Fruit fly (Drosophila melanogaster) whole organism, wandering third instar larva: ENCODE results near the gene Saysd1.

Experiments
- CG32264 ChIP-seq: fragments of 200-800 bp; sonication (Bioruptor generic); optimal IDR thresholded peaks from 2 replicates; lab custom pipeline; 2016; ENCODE audit warnings: missing biosample characterization, missing genetic modification characterization
- CG9705 ChIP-seq: fragments of 200-800 bp; sonication (Bioruptor generic); optimal IDR thresholded peaks from 2 replicates; lab custom pipeline; 2018; ENCODE audit warnings: missing biosample characterization, mild to moderate bottlenecking, missing genetic modification characterization
- CrebA ChIP-seq: fragments of 200-800 bp; sonication (Bioruptor generic); optimal IDR thresholded peaks from 2 replicates; lab custom pipeline; 2016; ENCODE audit warnings: missing biosample characterization, mild to moderate bottlenecking, missing genetic modification characterization, borderline replicate concordance
- Dif ChIP-seq: fragments of 200-275, 200-300 bp; sonication (Bioruptor generic); optimal IDR thresholded peaks from 2 replicates; lab custom pipeline; 2018; ENCODE audit warnings: missing biosample characterization, missing genetic modification characterization; ENCODE audit not compliant: partially characterized antibody
- GATAd ChIP-seq: sonication (Bioruptor generic); optimal IDR thresholded peaks from 2 replicates; lab custom pipeline; 2016; ENCODE audit warnings: missing biosample characterization, missing genetic modification characterization
- HLH106 ChIP-seq: fragments of 200-800 bp; optimal IDR thresholded peaks from 3 replicates; lab custom pipeline; 2019; ENCODE audit warnings: missing biosample characterization, mild to moderate bottlenecking, missing genetic modification characterization, moderate library complexity
- Hnf4 ChIP-seq: fragments of 200-800 bp; sonication (Bioruptor generic); optimal IDR thresholded peaks from 2 replicates; lab custom pipeline; 2016; ENCODE audit warnings: missing biosample characterization, mild to moderate bottlenecking, missing genetic modification characterization
- Hr83 ChIP-seq: fragments of 200-300 bp; sonication (Bioruptor generic); optimal IDR thresholded peaks from 2 replicates; lab custom pipeline; 2016; ENCODE audit warnings: missing biosample characterization, mild to moderate bottlenecking, missing genetic modification characterization, moderate library complexity; ENCODE audit not compliant: poor library complexity, severe bottlenecking
- Jra ChIP-seq: sonication (Bioruptor generic); optimal IDR thresholded peaks from 2 replicates; lab custom pipeline; 2016; ENCODE audit warnings: missing biosample characterization, missing genetic modification characterization
- Myc ChIP-seq: fragments of >200 bp; optimal IDR thresholded peaks from 2 replicates; lab custom pipeline; 2017
- Rel ChIP-seq, 2 experiments: fragments of 200-800 bp; sonication (Bioruptor generic) in 1 of 2; optimal IDR thresholded peaks; 2 replicates in 1 of 2; 3 replicates in 1 of 2; lab custom pipeline; 2016 to 2019; ENCODE audit warnings: mild to moderate bottlenecking in 2 of 2, missing biosample characterization in 2 of 2, missing genetic modification characterization in 2 of 2, moderate library complexity in 1 of 2
- Sp1 ChIP-seq: fragments of 200-800 bp; sonication (Bioruptor generic); optimal IDR thresholded peaks from 3 replicates; lab custom pipeline; 2019; ENCODE audit warnings: missing biosample characterization, mild to moderate bottlenecking, missing genetic modification characterization, moderate library complexity
- Vsx2 ChIP-seq: fragments of 200-300, 225-300 bp; sonication (Bioruptor generic); optimal IDR thresholded peaks from 2 replicates; lab custom pipeline; 2018; ENCODE audit warnings: missing biosample characterization, missing genetic modification characterization; ENCODE audit not compliant: partially characterized antibody
- dl ChIP-seq, 2 experiments: fragments of 175-275, 200-275 bp in 1 of 2; fragments of 200-275 bp in 1 of 2; sonication (Bioruptor generic); optimal IDR thresholded peaks; lab custom pipeline; 2018; ENCODE audit warnings: mild to moderate bottlenecking in 2 of 2, missing biosample characterization in 2 of 2, missing genetic modification characterization in 2 of 2, moderate library complexity in 2 of 2; ENCODE audit not compliant: partially characterized antibody in 2 of 2, insufficient read depth in 1 of 2
- dmrt93B ChIP-seq: fragments of 200-800 bp; sonication (Bioruptor generic); optimal IDR thresholded peaks from 2 replicates; lab custom pipeline; 2018; ENCODE audit warnings: missing biosample characterization, mild to moderate bottlenecking, missing genetic modification characterization
- dsf ChIP-seq: sonication (Bioruptor generic); optimal IDR thresholded peaks from 2 replicates; lab custom pipeline; 2016; ENCODE audit warnings: missing biosample characterization, missing genetic modification characterization, borderline replicate concordance
- ey ChIP-seq: fragments of 200-800 bp; sonication (Bioruptor generic); optimal IDR thresholded peaks from 2 replicates; lab custom pipeline; 2016; ENCODE audit warnings: missing biosample characterization, missing genetic modification characterization
- foxo ChIP-seq, 2 experiments: fragments of 200-800 bp; sonication (Bioruptor generic); optimal IDR thresholded peaks; 2 replicates in 1 of 2; 3 replicates in 1 of 2; lab custom pipeline; 2016 to 2017; ENCODE audit warnings: missing biosample characterization in 2 of 2, missing genetic modification characterization in 2 of 2
- fru ChIP-seq: fragments of 200-800 bp; sonication (Bioruptor generic); optimal IDR thresholded peaks from 3 replicates; lab custom pipeline; 2016; ENCODE audit warnings: missing biosample characterization, mild to moderate bottlenecking, missing genetic modification characterization
- lola ChIP-seq: fragments of >200 bp; optimal IDR thresholded peaks from 2 replicates; lab custom pipeline; 2017; ENCODE audit warnings: missing biosample characterization, missing genetic modification characterization
- pan ChIP-seq: fragments of >200 bp; optimal IDR thresholded peaks from 2 replicates; lab custom pipeline; 2017
- psq ChIP-seq: fragments of 200-800 bp; sonication (Bioruptor generic); optimal IDR thresholded peaks from 3 replicates; lab custom pipeline; 2017; ENCODE audit warnings: missing biosample characterization, mild to moderate bottlenecking, missing genetic modification characterization, moderate library complexity
- rgr ChIP-seq: fragments of 200-800 bp; sonication (Bioruptor generic); optimal IDR thresholded peaks from 3 replicates; lab custom pipeline; 2016; ENCODE audit warnings: missing biosample characterization, mild to moderate bottlenecking, missing genetic modification characterization
- sage ChIP-seq: fragments of 200-800 bp; sonication (Bioruptor generic); optimal IDR thresholded peaks from 2 replicates; lab custom pipeline; 2016; ENCODE audit warnings: missing biosample characterization, mild to moderate bottlenecking, missing genetic modification characterization
- sv ChIP-seq: fragments of 200-800 bp; sonication (Bioruptor generic); optimal IDR thresholded peaks from 3 replicates; lab custom pipeline; 2016; ENCODE audit warnings: missing biosample characterization, missing genetic modification characterization
- tai ChIP-seq: sonication (Bioruptor generic); optimal IDR thresholded peaks from 2 replicates; lab custom pipeline; 2016; ENCODE audit warnings: missing biosample characterization, missing genetic modification characterization

Gene Saysd1

DNA sequence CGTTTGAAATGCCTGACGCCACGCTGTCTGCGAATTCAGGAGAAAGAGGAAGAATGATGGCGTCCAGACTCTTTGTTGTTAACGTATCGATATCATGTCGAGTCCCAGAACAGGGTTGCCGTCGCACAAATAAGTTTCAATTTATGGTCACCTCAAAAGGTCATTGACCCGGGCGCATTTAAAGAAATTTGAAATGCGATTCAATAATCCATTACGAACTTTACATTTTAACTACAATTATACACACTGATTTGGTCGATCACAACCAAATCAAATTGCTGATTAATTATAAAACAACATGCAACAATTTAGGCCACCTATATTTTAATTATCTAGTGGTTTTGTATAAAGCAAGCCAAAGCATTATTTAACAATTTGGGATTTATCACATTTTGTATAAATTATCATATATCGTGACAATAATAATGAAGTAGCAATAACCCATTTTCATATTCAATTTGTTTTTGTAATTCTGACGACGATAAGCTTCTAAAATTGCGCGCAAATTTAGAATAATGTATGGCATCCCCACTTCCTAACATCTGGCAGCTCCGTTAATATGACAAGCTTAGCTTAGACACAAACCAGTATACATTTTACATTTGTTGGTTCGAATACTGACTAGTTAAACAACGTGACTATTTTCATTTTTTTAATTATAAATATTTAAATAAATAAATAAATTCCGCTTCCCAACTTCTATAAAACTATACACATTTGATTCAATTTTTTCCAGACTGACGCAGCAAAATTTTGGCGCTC is 30.2 kb upstream of the Saysd1 start, which contains the start of gene bam:
Gene bam (minus strand): TSS at position 58 of the 762 bp plus-strand sequence.
- TF ChIP-seq foxo (GFP tag; optimal IDR thresholded peaks at IDR 0.05; lab: Kevin White, UChicago) (no peak), Sp1 (no peak), HLH106 (no peak), Rel (GFP tag; optimal IDR thresholded peaks at IDR 0.05; lab: Kevin White, UChicago) (no peak), Rel (tag; optimal IDR thresholded peaks at IDR 0.05; lab: Kevin White, UChicago) (peak; percentile 77), Myc (lab: Kevin White, UChicago) (peak; percentile 51)

DNA sequence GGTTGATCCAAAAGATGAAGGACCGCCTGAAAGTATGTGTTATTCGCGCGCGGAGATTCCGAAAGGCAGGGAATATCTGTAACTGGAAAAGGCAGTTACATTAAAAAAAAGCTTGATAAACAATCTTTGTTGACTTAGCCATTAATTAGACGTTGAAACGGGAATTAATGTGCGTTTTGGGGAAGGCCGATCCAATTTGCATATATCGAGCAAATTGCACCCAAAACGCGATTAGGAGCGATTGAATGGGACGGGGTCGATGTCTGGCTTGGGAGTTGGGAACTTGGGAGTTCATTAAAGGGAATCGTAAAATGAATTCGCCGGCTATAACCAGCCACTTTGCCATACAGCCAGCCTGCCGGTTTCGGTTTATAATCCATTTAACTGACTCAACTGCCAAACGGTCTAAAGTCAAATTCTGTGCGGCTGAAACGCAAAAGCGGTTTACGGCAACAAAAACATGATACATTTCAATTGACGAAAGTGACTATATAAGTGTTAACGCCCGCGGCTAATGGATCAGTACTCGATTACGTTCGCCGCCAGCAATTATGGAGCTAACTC is 26.6 kb upstream of the Saysd1 start, which contains the start of gene CG11854:
Gene CG11854 (plus strand): TSS at position 514 of the 564 bp plus-strand sequence.
- TF ChIP-seq dmrt93B (GFP tag; lab: Kevin White, UChicago) (no peak), Rel (GFP tag; optimal IDR thresholded peaks at IDR 0.05; lab: Kevin White, UChicago) (no peak), Rel (tag; optimal IDR thresholded peaks at IDR 0.05; lab: Kevin White, UChicago) (peak; percentile 76)

DNA sequence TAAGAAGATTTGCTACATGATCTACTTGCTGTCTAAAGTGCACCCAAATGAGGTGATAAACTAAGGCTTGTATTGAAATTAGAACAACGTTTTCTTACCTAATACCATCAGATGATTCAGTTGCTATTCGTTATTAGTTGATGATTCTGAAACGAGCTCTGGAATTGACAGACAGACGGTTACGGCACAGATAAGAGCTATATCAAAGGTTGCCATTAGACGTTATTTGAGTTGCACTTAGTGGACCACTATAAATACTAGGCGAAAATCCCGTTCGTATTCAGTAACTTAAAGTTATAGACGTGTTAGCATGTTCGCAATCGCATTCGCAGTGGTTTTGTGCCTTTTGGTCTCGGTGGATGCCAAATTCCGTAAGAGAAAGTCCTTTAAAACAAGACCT is 24.9 kb upstream of the Saysd1 start, which contains the start of gene to:
Gene to (plus strand): TSS at position 301 of the 400 bp plus-strand sequence.
- TF ChIP-seq dl (GFP tag; optimal IDR thresholded peaks at IDR 0.05; lab: Kevin White, UChicago; ENCODE audit: insufficient read depth in 1 of 2, partially characterized antibody in 2 of 2): no peak
- TF ChIP-seq fru (GFP tag; lab: Kevin White, UChicago): no peak
- no peak for TF ChIP-seq CrebA
- TF ChIP-seq GATAd (GFP tag; lab: Kevin White, UChicago): no peak
- TF ChIP-seq Rel (GFP tag; optimal IDR thresholded peaks at IDR 0.05; lab: Kevin White, UChicago): no peak
- TF ChIP-seq Rel (tag; optimal IDR thresholded peaks at IDR 0.05; lab: Kevin White, UChicago): no peak
- TF ChIP-seq dsf (GFP tag; lab: Kevin White, UChicago): no peak
- TF ChIP-seq pan (lab: Kevin White, UChicago): no peak
- no peak for TF ChIP-seq Sp1
- no peak for TF ChIP-seq CG9705 (GFP tag; lab: Kevin White, UChicago)
- TF ChIP-seq, all 38 proteins: peak for 0

DNA sequence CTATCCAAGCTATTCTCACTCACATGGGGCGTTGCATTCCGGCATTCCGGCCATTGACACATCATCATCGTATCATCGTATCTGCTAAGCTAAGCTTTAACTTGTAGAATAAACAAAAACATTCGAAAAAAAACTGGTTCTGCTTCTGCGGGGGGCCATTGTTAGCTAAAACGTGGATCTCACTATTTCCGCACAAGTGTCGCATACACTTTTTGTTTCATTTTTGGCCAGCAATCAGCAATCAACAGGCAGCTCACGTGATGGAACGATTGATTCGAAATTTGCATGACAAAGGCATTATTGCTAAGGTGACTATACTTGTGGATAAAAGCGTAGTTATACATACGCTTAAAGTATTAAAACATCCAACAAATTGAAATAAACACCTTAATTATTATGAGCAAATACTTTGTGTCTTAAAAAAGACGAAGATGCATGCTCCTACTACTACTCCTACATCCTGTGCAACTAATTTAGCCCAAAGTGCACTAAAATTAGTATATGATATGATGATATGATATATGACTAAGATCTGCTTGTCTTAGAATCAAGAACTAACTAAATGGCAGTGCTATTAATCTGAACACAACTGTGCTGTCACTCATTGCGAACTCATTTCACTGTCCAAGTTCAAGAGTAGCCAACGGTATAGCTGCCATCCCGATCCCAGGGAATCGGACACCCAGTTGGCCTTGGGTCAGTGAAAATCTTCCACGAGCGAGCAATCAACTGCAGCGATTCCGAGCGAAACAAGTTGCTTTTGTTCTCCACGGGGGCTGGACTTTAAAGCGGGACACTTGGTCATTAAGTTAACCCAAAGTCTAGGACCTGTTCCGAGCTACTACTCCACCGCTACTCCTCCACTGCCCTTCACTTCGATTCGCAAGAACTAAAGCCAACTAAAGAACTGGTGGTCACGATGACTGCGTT is 24.0 kb upstream of the Saysd1 start:
- TF ChIP-seq Sp1: no peak

DNA sequence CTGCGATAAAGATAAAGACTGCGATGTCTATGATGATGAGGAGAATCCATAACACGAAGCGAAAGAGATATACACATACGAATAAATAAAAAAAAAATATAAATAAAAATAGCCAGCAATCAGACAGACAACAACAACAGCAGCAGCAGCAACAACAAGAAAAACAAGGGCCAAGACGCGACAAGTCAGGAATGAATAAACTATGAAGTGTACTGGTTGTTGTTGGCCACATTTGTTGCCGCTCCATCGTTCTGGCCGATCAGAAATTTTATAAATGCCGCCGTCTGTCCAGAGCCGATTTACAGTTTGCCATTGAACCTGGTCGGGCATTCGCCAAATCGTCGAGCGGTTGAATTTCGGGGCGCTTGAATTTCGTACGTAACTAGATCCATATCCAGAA is 22.3 kb upstream of the Saysd1 start, which contains the start of gene Jhbp7:
Gene Jhbp7 (plus strand): TSS at position 301 of the 400 bp plus-strand sequence.
- TF ChIP-seq Myc (lab: Kevin White, UChicago): no peak
- no peak for TF ChIP-seq sage
- no peak for TF ChIP-seq Vsx2 (GFP tag; lab: Kevin White, UChicago)
- TF ChIP-seq CG32264: no peak
- no peak for TF ChIP-seq lola
- no peak for TF ChIP-seq dmrt93B (GFP tag; lab: Kevin White, UChicago)
- no peak for TF ChIP-seq Jra (GFP tag; lab: Kevin White, UChicago)
- TF ChIP-seq ey (GFP tag; lab: Kevin White, UChicago): no peak
- no peak for TF ChIP-seq Rel (GFP tag; optimal IDR thresholded peaks at IDR 0.05; lab: Kevin White, UChicago)
- no peak for TF ChIP-seq Rel (tag; optimal IDR thresholded peaks at IDR 0.05; lab: Kevin White, UChicago)
- no peak for TF ChIP-seq dsf (GFP tag; lab: Kevin White, UChicago)
- no peak for TF ChIP-seq CrebA
- TF ChIP-seq psq (GFP tag; lab: Kevin White, UChicago): no peak
- no peak for TF ChIP-seq Hr83
- no peak for TF ChIP-seq Sp1
- no peak for TF ChIP-seq pan (lab: Kevin White, UChicago)
- TF ChIP-seq tai (GFP tag; lab: Kevin White, UChicago): no peak
- no peak for TF ChIP-seq Hnf4 (GFP tag; lab: Kevin White, UChicago)
- no peak for TF ChIP-seq sv (GFP tag; lab: Kevin White, UChicago)
- TF ChIP-seq rgr (GFP tag; lab: Kevin White, UChicago): no peak
- no peak for TF ChIP-seq Dif (GFP tag; lab: Kevin White, UChicago)
